Worm (Caenorhabditis elegans) whole organism, L4 larva: ENCODE measurements around the gene mnp-1.

Source experiments
- D1046.2 ChIP-seq: fragments of 200-800 bp; sonication (Bioruptor generic); IDR thresholded peaks from 2 replicates; pipeline ENCODE4 v1.3.6; 2022; ENCODE audit warnings: missing genetic modification characterization, missing compliant biosample characterization
- F10B5.3 ChIP-seq: sonication (generic microtip); optimal IDR thresholded peaks from 2 replicates; lab custom pipeline; 2016; ENCODE audit warnings: mild to moderate bottlenecking, missing genetic modification characterization, missing compliant biosample characterization
- F26F4.8 ChIP-seq: fragments of 200-800 bp; sonication (Bioruptor generic); conservative IDR thresholded peaks from 2 replicates; pipeline ENCODE4 v1.3.6; 2022; ENCODE audit warnings: missing genetic modification characterization, missing compliant biosample characterization
- F44E2.7 ChIP-seq: fragments of 200-800 bp; sonication (Bioruptor generic); IDR thresholded peaks from 2 replicates; pipeline ENCODE4 v2.1.2; 2022; ENCODE audit warnings: missing genetic modification characterization, missing compliant biosample characterization
- T26A8.4 ChIP-seq: fragments of 200-800 bp; sonication (Bioruptor generic); IDR thresholded peaks from 2 replicates; pipeline ENCODE4 v1.3.6; 2022; ENCODE audit warnings: missing genetic modification characterization, missing compliant biosample characterization
- ZK337.2 ChIP-seq: fragments of 200-800 bp; sonication (Bioruptor generic); IDR thresholded peaks from 2 replicates; pipeline ENCODE4 v1.3.6; 2022; ENCODE audit warnings: missing genetic modification reagents, missing genetic modification characterization, missing compliant biosample characterization
- aha-1 ChIP-seq: fragments of 150-350 bp; peaks from one replicate; lab custom pipeline; 2014; ENCODE audit warnings: missing biosample characterization, missing genetic modification characterization
- ceh-32 ChIP-seq: sonication (generic microtip); optimal IDR thresholded peaks from 2 replicates; lab custom pipeline; 2016; ENCODE audit warnings: mild to moderate bottlenecking, missing genetic modification characterization, missing compliant biosample characterization; ENCODE audit not compliant: poor library complexity
- ceh-82 ChIP-seq: sonication (generic microtip); optimal IDR thresholded peaks from 2 replicates; lab custom pipeline; 2017; ENCODE audit warnings: missing biosample characterization, missing genetic modification characterization
- ces-1 ChIP-seq: fragments of 150-350 bp; sonication (generic microtip); optimal IDR thresholded peaks from 4 replicates; lab custom pipeline; 2014; ENCODE audit warnings: missing biosample characterization, missing genetic modification reagents, missing genetic modification characterization
- ctbp-1 ChIP-seq: fragments of 200-800 bp; sonication (Bioruptor generic); IDR thresholded peaks from 2 replicates; pipeline ENCODE4 v1.3.6; 2022; ENCODE audit warnings: missing genetic modification reagents, missing genetic modification characterization, missing compliant biosample characterization
- daf-12 ChIP-seq: fragments of 150-350 bp; optimal IDR thresholded peaks from 2 replicates; lab custom pipeline; 2014; ENCODE audit warnings: missing biosample characterization, missing genetic modification reagents, missing genetic modification characterization
- daf-19 ChIP-seq: fragments of 200-800 bp; sonication (Bioruptor generic); conservative IDR thresholded peaks from 2 replicates; pipeline ENCODE4 v1.3.6; 2022; ENCODE audit warnings: missing genetic modification characterization, missing compliant biosample characterization
- duxl-1 ChIP-seq: sonication (generic microtip); optimal IDR thresholded peaks from 2 replicates; lab custom pipeline; 2016; ENCODE audit warnings: mild to moderate bottlenecking, missing genetic modification characterization, moderate library complexity, missing compliant biosample characterization; ENCODE audit not compliant: poor library complexity
- dve-1 ChIP-seq: sonication (generic microtip); optimal IDR thresholded peaks from 2 replicates; lab custom pipeline; 2017; ENCODE audit warnings: antibody characterized with exemption, mild to moderate bottlenecking, missing genetic modification characterization, missing compliant biosample characterization; ENCODE audit not compliant: insufficient read depth
- egl-43 ChIP-seq: fragments of 200-800 bp; sonication (Bioruptor generic); IDR thresholded peaks from 2 replicates; pipeline ENCODE4 v1.3.6; 2022; ENCODE audit warnings: missing genetic modification reagents, missing genetic modification characterization, missing compliant biosample characterization
- hmg-1.1 ChIP-seq: fragments of 200-800 bp; sonication (Bioruptor generic); IDR thresholded peaks from 2 replicates; pipeline ENCODE4 v1.3.6; 2022; ENCODE audit warnings: missing genetic modification reagents, missing genetic modification characterization, missing compliant biosample characterization
- lim-7 ChIP-seq: fragments of 200-800 bp; sonication (Bioruptor generic); IDR thresholded peaks from 2 replicates; pipeline ENCODE4 v1.3.6; 2022; ENCODE audit warnings: missing genetic modification characterization, missing compliant biosample characterization
- lin-13 ChIP-seq: fragments of 150-350 bp; optimal IDR thresholded peaks from 2 replicates; lab custom pipeline; 2014; ENCODE audit warnings: missing biosample characterization, missing genetic modification reagents, missing genetic modification characterization
- lin-15B ChIP-seq: fragments of 150-350 bp; sonication (generic microtip); optimal IDR thresholded peaks from 3 replicates; lab custom pipeline; 2014; ENCODE audit warnings: missing biosample characterization, missing genetic modification characterization
- lin-29 ChIP-seq: fragments of 200-800 bp; sonication (Bioruptor generic); IDR thresholded peaks from 2 replicates; pipeline ENCODE4 v1.3.6; 2022; ENCODE audit warnings: missing genetic modification reagents, missing genetic modification characterization, missing compliant biosample characterization
- madf-5 ChIP-seq, 2 experiments: fragments of 200-800 bp; sonication (Bioruptor generic); IDR thresholded peaks; 2 replicates each; pipeline ENCODE4 v1.3.6; 2022; ENCODE audit warnings: missing compliant biosample characterization in 2 of 2, missing genetic modification characterization in 2 of 2
- mdl-1 ChIP-seq, 2 experiments: fragments of 150-350 bp in 1 of 2; sonication (generic microtip) in 1 of 2; optimal IDR thresholded peaks; 2 replicates each; lab custom pipeline; 2014 to 2017; ENCODE audit warnings: missing biosample characterization in 2 of 2, missing genetic modification characterization in 2 of 2
- mep-1 ChIP-seq: fragments of 150-350 bp; sonication (generic microtip); optimal IDR thresholded peaks from 3 replicates; lab custom pipeline; 2014; ENCODE audit warnings: missing biosample characterization, missing genetic modification characterization
- nhr-25 ChIP-seq: sonication (generic microtip); optimal IDR thresholded peaks from 2 replicates; lab custom pipeline; 2017; ENCODE audit warnings: missing genetic modification characterization, mild to moderate bottlenecking, missing compliant biosample characterization, antibody characterized with exemption, moderate library complexity, borderline replicate concordance; ENCODE audit not compliant: insufficient read depth
- rbr-2 ChIP-seq: sonication (generic microtip); optimal IDR thresholded peaks from 2 replicates; lab custom pipeline; 2016; ENCODE audit warnings: missing genotype, missing genetic modification characterization, missing compliant biosample characterization
- saeg-2 ChIP-seq: fragments of 200-800 bp; sonication (Bioruptor generic); IDR thresholded peaks from 2 replicates; pipeline ENCODE4 v1.3.6; 2022; ENCODE audit warnings: missing genetic modification reagents, missing genetic modification characterization, missing compliant biosample characterization
- skn-1 ChIP-seq: fragments of 150-350 bp; optimal IDR thresholded peaks from 2 replicates; lab custom pipeline; 2014; ENCODE audit warnings: missing biosample characterization, missing genetic modification characterization
- spr-1 ChIP-seq: sonication (generic microtip); optimal IDR thresholded peaks from 2 replicates; lab custom pipeline; 2016; ENCODE audit warnings: mild to moderate bottlenecking, missing genetic modification characterization, missing compliant biosample characterization
- tag-97 ChIP-seq: fragments of 200-800 bp; sonication (Bioruptor generic); IDR thresholded peaks from 2 replicates; pipeline ENCODE4 v1.3.6; 2022; ENCODE audit warnings: missing genetic modification characterization, missing compliant biosample characterization
- unc-39 ChIP-seq: sonication (generic microtip); optimal IDR thresholded peaks from 2 replicates; lab custom pipeline; 2017; ENCODE audit warnings: missing biosample characterization, missing genetic modification characterization
- unc-62 ChIP-seq, 3 experiments: fragments of 150-350 bp in 1 of 3; sonication (generic microtip); optimal IDR thresholded peaks in 2 of 3; peaks in 1 of 3; 1 replicate in 1 of 3; 2 replicates in 2 of 3; lab custom pipeline; 2014 to 2017; ENCODE audit warnings: missing biosample characterization in 3 of 3, missing genetic modification characterization in 3 of 3, missing genetic modification reagents in 3 of 3, missing genotype in 1 of 3
- zfp-3 ChIP-seq: fragments of 200-800 bp; sonication (Bioruptor generic); conservative IDR thresholded peaks from 2 replicates; pipeline ENCODE4 v1.3.6; 2022; ENCODE audit warnings: missing genetic modification reagents, missing genetic modification characterization, missing compliant biosample characterization
- zip-2 ChIP-seq: fragments of 150-350 bp; optimal IDR thresholded peaks from 2 replicates; lab custom pipeline; 2014; ENCODE audit warnings: missing biosample characterization, missing genetic modification characterization
- ztf-11 ChIP-seq: fragments of 150-350 bp; optimal IDR thresholded peaks from 2 replicates; lab custom pipeline; 2014; ENCODE audit warnings: missing biosample characterization, missing genetic modification characterization

The mnp-1 gene

DNA sequence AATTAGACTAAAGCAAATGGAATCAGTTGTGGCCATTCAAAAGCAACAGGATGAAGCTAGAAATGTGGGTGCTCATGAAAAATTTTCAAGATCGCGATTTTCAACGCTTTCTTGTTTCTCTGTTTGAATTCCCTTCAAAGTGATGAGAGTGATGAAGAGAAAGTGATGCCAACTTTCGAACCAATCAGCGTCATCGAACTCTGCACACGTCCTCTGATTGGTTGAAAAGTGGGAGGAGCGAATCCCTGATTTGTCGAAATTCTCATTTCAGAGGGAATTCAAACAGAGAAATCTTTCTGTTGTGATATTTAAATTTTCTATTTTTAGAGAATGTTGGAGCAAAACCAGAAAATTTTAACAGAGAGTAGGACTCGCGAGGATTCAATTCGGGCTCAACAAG lies 25.7 kb downstream of the mnp-1 start:
- TF ChIP-seq aha-1 (tag; lab: Kevin White, UChicago) (peak; percentile 87), zfp-3 (GFP tag; lab: Robert Waterston, UW) (no peak), zip-2 (tag; lab: Kevin White, UChicago) (no peak), saeg-2 (no peak)

ce11 chrIII:4384487-4384886 lies 28.1 kb downstream of the mnp-1 start, which contains the start of gene pals-28:
Gene pals-28 (plus strand): TSS chrIII:4384787.
- TF ChIP-seq tag-97 (GFP tag; lab: Robert Waterston, UW) (no peak), nhr-25 (no peak), mdl-1 (tag; optimal IDR thresholded peaks at IDR 0.05; lab: Kevin White, UChicago) (no peak), F26F4.8 (GFP tag; lab: Robert Waterston, UW) (no peak), dve-1 (tag; lab: Kevin White, UChicago) (no peak), saeg-2 (no peak), duxl-1 (tag; lab: Kevin White, UChicago) (no peak), egl-43 (GFP tag; lab: Robert Waterston, UW) (no peak), lim-7 (no peak), daf-19 (no peak), F44E2.7 (GFP tag; lab: Robert Waterston, UW) (no peak), ceh-32 (tag; lab: Kevin White, UChicago) (no peak), spr-1 (tag; lab: Kevin White, UChicago) (no peak), ZK337.2 (GFP tag; lab: Robert Waterston, UW) (no peak), mep-1 (no peak), daf-12 (no peak), T26A8.4 (GFP tag; lab: Robert Waterston, UW) (no peak)

DNA sequence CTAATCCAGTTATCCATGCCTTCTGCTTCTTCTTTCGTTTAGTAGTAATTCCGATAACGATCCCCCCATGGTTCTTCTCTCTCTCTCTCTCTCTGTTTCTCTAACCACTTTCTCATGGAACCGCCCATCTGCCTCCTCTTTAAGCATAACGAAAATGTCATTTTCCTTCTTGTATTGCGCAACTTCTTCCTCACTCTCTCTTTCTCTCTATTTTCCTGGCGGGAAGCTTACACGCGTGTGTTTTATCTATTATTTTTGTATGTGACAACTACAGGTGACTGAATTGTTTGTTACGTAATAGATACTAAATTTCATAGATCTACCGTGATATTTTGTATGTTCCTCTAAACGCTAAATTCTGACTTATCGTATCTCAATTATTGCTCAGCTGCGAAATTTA lies 34.0 kb downstream of the mnp-1 start:
- TF ChIP-seq ces-1 (GFP tag; lab: Kevin White, UChicago), result no peak
- no peak for TF ChIP-seq saeg-2
- TF ChIP-seq skn-1 (tag; lab: Kevin White, UChicago), result no peak
- no peak for TF ChIP-seq zip-2 (tag; lab: Kevin White, UChicago)
- TF ChIP-seq madf-5 (GFP tag; IDR thresholded peaks at IDR 0.05; lab: Robert Waterston, UW), result no peak
- no peak for TF ChIP-seq ztf-11 (tag; lab: Kevin White, UChicago)
- TF ChIP-seq F26F4.8 (GFP tag; lab: Robert Waterston, UW), result no peak
- TF ChIP-seq lin-29, result no peak
- TF ChIP-seq lin-13 (GFP tag; lab: Kevin White, UChicago), result no peak
- TF ChIP-seq F10B5.3 (tag; lab: Kevin White, UChicago), result no peak
- TF ChIP-seq lin-15B (tag; lab: Kevin White, UChicago), result no peak
- TF ChIP-seq ceh-82, result no peak
- no peak for TF ChIP-seq lim-7
- TF ChIP-seq, all 104 proteins: peak for 0

ce11 chrIII:4391319-4391718 lies 34.9 kb downstream of the mnp-1 start:
- TF ChIP-seq ctbp-1 (GFP tag; lab: Robert Waterston, UW) (no peak), rbr-2 (tag; lab: Kevin White, UChicago) (no peak), unc-62 (GFP tag; optimal IDR thresholded peaks at IDR 0.05 in 1 of 2; lab: Kevin White, UChicago) (no peak), unc-62 (tag; optimal IDR thresholded peaks at IDR 0.05; lab: Kevin White, UChicago) (no peak), unc-39 (tag; lab: Kevin White, UChicago) (no peak), F10B5.3 (tag; lab: Kevin White, UChicago) (no peak)

ce11 chrIII:4391938-4392337 lies 35.5 kb downstream of the mnp-1 start:
- no peak for TF ChIP-seq hmg-1.1 (GFP tag; lab: Robert Waterston, UW)
- no peak for TF ChIP-seq D1046.2 (GFP tag; lab: Robert Waterston, UW)
- no peak for TF ChIP-seq ztf-11 (tag; lab: Kevin White, UChicago)
- no peak for TF ChIP-seq tag-97 (GFP tag; lab: Robert Waterston, UW)
- peak; percentile 38 for TF ChIP-seq aha-1 (tag; lab: Kevin White, UChicago)
